Worm (Caenorhabditis elegans): ENCODE results near the gene bkip-1.

ce11 chrII:14094590-14094989 is 6.5 kb upstream of the bkip-1 start, which contains the start of gene col-87:
- no peak for TF ChIP-seq flt-1 (GFP tag; IDR thresholded peaks at IDR 0.05)
- TF ChIP-seq tab-1 (GFP tag; IDR thresholded peaks at IDR 0.05), result no peak
- no peak for TF ChIP-seq ztf-29 (GFP tag; IDR thresholded peaks at IDR 0.05)
- TF ChIP-seq klf-2 (GFP tag; conservative IDR thresholded peaks at IDR 0.05), result no peak
- no peak for TF ChIP-seq ztf-23 (GFP tag; IDR thresholded peaks at IDR 0.05)
- TF ChIP-seq T22C8.4 (GFP tag; IDR thresholded peaks at IDR 0.05), result no peak
- TF ChIP-seq med-1 (GFP tag; optimal IDR thresholded peaks at IDR 0.05; ENCODE audit: insufficient read depth), result no peak
- TF ChIP-seq cog-1 (tag; optimal IDR thresholded peaks at IDR 0.05), result no peak
